Worm (Caenorhabditis elegans): ENCODE data around the gene clec-254.

Gene clec-254

DNA sequence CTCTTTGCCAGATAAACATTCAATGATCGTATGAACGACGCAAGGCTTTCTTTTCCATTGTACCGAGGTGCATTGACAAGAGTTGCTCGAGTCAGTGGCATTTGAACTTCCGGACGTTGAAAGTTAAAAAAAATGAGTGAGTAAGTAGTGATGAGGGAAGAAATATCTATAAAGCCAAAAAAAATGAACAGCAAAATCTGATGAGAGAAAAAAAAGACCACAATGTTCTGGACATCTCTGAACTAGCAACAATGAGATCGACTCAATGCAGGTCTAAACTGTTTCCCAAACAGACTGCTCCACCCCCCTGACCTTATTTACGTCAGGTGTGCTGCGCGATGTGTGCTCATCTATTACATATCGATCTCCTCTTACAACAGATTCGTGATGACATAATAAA, 3.8 kb downstream of the clec-254 start, which contains the start of the genes F11D11.21 and F11D11.12 (continued):
- TF ChIP-seq nhr-11 (tag; optimal IDR thresholded peaks at IDR 0.05) = no peak
- TF ChIP-seq tbx-2 (tag; optimal IDR thresholded peaks at IDR 0.05) = no peak

DNA sequence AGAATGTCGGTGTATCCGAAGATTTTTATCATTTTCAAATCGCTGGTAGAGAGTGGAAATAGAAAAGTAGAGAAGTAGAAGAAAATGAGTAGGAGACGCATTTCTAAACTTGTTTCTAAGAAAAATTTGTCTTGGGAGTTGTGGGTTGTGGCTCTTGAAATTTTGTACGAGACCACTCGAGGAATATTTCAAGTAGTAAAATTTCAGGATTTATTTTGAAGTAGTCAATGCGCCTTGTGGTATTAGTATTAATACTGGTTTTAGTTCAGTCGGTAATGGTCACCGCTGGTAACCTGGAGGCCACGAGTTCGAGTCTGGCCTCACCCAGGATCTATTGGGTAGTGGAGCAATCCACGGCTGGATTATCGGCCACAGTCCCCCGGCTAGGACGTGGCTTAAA, 5.5 kb downstream of the clec-254 start, which contains the start of gene clec-252:
Gene clec-252, minus strand, starts transcription at position 101 of the 400 bp plus-strand sequence.
- TF ChIP-seq unc-62 (GFP tag; optimal IDR thresholded peaks at IDR 0.05) = no peak
- no peak for TF ChIP-seq egl-27 (tag; optimal IDR thresholded peaks at IDR 0.05)
- no peak for TF ChIP-seq jun-1 (tag; optimal IDR thresholded peaks at IDR 0.05)
- no peak for TF ChIP-seq nhr-76 (tag; optimal IDR thresholded peaks at IDR 0.05)
- no peak for TF ChIP-seq tbx-2 (tag; optimal IDR thresholded peaks at IDR 0.05)
- no peak for TF ChIP-seq ceh-63 (GFP tag; optimal IDR thresholded peaks at IDR 0.05)
- no peak for TF ChIP-seq alr-1 (tag; optimal IDR thresholded peaks at IDR 0.05; ENCODE audit: borderline replicate concordance)
- TF ChIP-seq zag-1 (tag; optimal IDR thresholded peaks at IDR 0.05) = no peak
- TF ChIP-seq hlh-4 (tag; optimal IDR thresholded peaks at IDR 0.05) = no peak
- no peak for TF ChIP-seq unc-130 (tag; optimal IDR thresholded peaks at IDR 0.05)
- no peak for TF ChIP-seq sox-4 (tag; optimal IDR thresholded peaks at IDR 0.05)
- TF ChIP-seq lin-35 (GFP tag; optimal IDR thresholded peaks at IDR 0.05) = no peak
- no peak for TF ChIP-seq skn-1 (tag; optimal IDR thresholded peaks at IDR 0.05)
- TF ChIP-seq hpl-2 (GFP tag; optimal IDR thresholded peaks at IDR 0.05) = no peak
- TF ChIP-seq lin-14 (GFP tag; optimal IDR thresholded peaks at IDR 0.05) = no peak

DNA sequence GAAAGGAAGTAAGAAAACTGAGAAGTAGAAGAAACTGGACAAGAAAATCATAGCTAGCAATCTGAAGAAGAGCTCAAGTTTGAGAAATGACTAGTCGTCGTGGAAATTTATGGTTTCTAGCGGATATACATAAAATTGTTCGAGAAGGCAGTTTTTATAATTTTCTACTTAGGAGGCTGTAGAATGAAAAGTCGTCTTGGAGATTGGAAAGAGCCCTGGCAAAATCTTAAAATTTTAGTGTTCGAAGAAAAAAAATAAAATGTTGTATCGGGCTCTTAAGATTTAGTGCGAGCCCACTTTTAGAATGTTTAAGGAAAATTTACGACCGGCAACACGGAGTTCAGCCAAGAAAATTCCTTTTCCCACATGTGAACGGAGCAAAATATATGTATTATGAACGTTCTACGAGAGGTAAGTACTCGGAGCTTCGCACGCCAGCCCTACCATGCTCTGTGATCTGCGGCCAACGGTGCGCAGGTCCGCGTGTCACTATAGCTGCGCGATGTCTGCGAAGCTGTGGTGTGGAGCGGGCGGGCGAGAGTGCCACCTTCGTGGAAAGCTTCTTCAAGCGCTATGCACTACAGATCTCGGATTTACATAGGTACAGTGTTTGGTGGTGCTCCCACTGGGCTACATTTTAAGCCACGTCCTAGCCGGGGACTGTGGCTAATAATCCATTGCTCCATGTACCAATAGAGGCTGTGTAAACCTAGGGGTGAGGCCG, 7.1 kb downstream of the clec-254 start, which contains the start of gene clec-251:
Gene clec-251, minus strand, starts transcription at position 51 of the 724 bp plus-strand sequence.
- TF ChIP-seq C34B4.2 (tag; optimal IDR thresholded peaks at IDR 0.05) (no peak), fos-1 (tag; optimal IDR thresholded peaks at IDR 0.05) (no peak), lin-15B (tag; optimal IDR thresholded peaks at IDR 0.05) (no peak), nhr-90 (tag; optimal IDR thresholded peaks at IDR 0.05; ENCODE audit: poor library complexity) (no peak), egl-27 (tag; optimal IDR thresholded peaks at IDR 0.05) (no peak), fkh-4 (tag; optimal IDR thresholded peaks at IDR 0.05; ENCODE audit: borderline replicate concordance) (no peak), xbp-1 (tag; optimal IDR thresholded peaks at IDR 0.05) (no peak), nhr-19 (GFP tag; conservative IDR thresholded peaks at IDR 0.05) (no peak), isw-1 (GFP tag; IDR thresholded peaks at IDR 0.05) (no peak), lin-13 (GFP tag; optimal IDR thresholded peaks at IDR 0.05) (no peak), efl-1 (optimal IDR thresholded peaks at IDR 0.05) (no peak), efl-1 (GFP tag; optimal IDR thresholded peaks at IDR 0.05 in 1 of 2) (no peak), Y116A8C.19 (tag; optimal IDR thresholded peaks at IDR 0.05; ENCODE audit: borderline replicate concordance) (no peak), aly-2 (tag; optimal IDR thresholded peaks at IDR 0.05) (no peak), hpl-2 (GFP tag; optimal IDR thresholded peaks at IDR 0.05) (no peak), hlh-17 (GFP tag; optimal IDR thresholded peaks at IDR 0.05; ENCODE audit: borderline replicate concordance) (no peak), lsy-2 (tag; optimal IDR thresholded peaks at IDR 0.05) (no peak), sup-37 (GFP tag; optimal IDR thresholded peaks at IDR 0.05) (no peak), nhr-84 (tag; optimal IDR thresholded peaks at IDR 0.05) (no peak)

DNA sequence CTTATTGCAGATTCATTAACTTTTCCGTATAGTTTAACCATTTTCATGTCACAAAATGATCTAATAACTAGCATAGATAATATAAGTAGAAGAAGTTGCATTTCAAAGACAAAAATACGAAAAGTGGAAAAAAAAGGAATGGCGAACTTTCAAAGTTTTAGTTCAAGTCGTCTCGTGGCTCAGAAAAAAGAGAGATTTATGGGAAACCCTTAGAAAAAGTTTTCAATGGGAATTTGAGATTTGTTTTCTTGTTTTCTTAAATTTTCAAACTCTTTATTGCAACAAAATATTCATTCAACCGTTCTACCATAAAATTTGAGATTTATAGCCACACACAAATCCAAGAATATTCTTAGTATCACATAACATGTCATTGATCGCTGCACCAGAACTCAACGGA, 12.1 kb downstream of the clec-254 start, which contains the start of gene clec-250:
Gene clec-250, minus strand, starts transcription at position 101 of the 400 bp plus-strand sequence.
- TF ChIP-seq unc-130 (tag; optimal IDR thresholded peaks at IDR 0.05) (no peak), hlh-4 (tag; optimal IDR thresholded peaks at IDR 0.05) (no peak)

DNA sequence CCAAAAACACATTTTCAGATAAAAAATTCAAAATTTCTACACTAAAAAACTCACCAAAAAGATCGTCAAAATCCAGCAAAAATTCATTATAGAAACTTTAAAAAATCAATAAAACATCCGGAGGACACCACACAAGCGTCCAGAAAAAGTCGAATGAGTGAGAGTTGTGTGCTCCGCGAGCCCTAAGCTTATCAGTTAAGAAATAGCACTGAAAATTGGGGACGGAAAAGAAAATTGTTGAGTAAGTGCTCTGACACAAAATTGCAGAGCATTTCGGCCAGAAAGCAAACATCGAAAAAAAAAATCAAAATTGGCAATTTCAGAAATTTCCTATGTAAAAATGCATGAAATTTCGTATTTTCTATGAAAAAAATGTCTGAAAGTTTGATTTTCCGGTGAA, 16.6 kb downstream of the clec-254 start:
- TF ChIP-seq ces-1 (GFP tag; optimal IDR thresholded peaks at IDR 0.05) = no peak
- no peak for TF ChIP-seq nhr-47 (tag; optimal IDR thresholded peaks at IDR 0.05)
- no peak for TF ChIP-seq ceh-82 (tag; optimal IDR thresholded peaks at IDR 0.05)
- no peak for TF ChIP-seq jun-1 (tag; optimal IDR thresholded peaks at IDR 0.05)
- no peak for TF ChIP-seq grh-1 (GFP tag; IDR thresholded peaks at IDR 0.05)
- TF ChIP-seq ztf-4 (tag; optimal IDR thresholded peaks at IDR 0.05) = no peak
- no peak for TF ChIP-seq snu-23 (GFP tag; optimal IDR thresholded peaks at IDR 0.05)
- no peak for TF ChIP-seq dpl-1 (GFP tag; optimal IDR thresholded peaks at IDR 0.05)
- TF ChIP-seq skn-1 (tag; optimal IDR thresholded peaks at IDR 0.05) = no peak
- TF ChIP-seq mdl-1 (tag; optimal IDR thresholded peaks at IDR 0.05) = no peak
- no peak for TF ChIP-seq zag-1 (tag; optimal IDR thresholded peaks at IDR 0.05)
- no peak for TF ChIP-seq ceh-8 (GFP tag; optimal IDR thresholded peaks at IDR 0.05)
- TF ChIP-seq lsy-2 (tag; optimal IDR thresholded peaks at IDR 0.05) = no peak
- TF ChIP-seq isw-1 (GFP tag; IDR thresholded peaks at IDR 0.05) = no peak
- TF ChIP-seq fkh-10 (GFP tag; optimal IDR thresholded peaks at IDR 0.05) = no peak
- TF ChIP-seq fos-1 (tag; optimal IDR thresholded peaks at IDR 0.05) = no peak
- no peak for TF ChIP-seq nhr-11 (tag; optimal IDR thresholded peaks at IDR 0.05)
- no peak for TF ChIP-seq C04F5.9 (tag; optimal IDR thresholded peaks at IDR 0.05)
